Worm (Caenorhabditis elegans): Measurements from ENCODE around the gene R02F11.3.

- TF ChIP-seq nhr-2 (tag; optimal IDR thresholded peaks at IDR 0.05) (no peak), ztf-11 (tag; optimal IDR thresholded peaks at IDR 0.05) (no peak), ham-2 (GFP tag; optimal IDR thresholded peaks at IDR 0.05) (no peak), unc-62 (GFP tag; optimal IDR thresholded peaks at IDR 0.05) (no peak), lsy-2 (tag; optimal IDR thresholded peaks at IDR 0.05) (no peak), sem-2 (GFP tag; optimal IDR thresholded peaks at IDR 0.05) (no peak), sptf-1 (tag; optimal IDR thresholded peaks at IDR 0.05) (no peak)
Observed at ce11 chrV:4813825-4814224, 8.1 kb upstream of the R02F11.3 start.
